Worm (Caenorhabditis elegans): ENCODE measurements around the gene cdh-5.

DNA sequence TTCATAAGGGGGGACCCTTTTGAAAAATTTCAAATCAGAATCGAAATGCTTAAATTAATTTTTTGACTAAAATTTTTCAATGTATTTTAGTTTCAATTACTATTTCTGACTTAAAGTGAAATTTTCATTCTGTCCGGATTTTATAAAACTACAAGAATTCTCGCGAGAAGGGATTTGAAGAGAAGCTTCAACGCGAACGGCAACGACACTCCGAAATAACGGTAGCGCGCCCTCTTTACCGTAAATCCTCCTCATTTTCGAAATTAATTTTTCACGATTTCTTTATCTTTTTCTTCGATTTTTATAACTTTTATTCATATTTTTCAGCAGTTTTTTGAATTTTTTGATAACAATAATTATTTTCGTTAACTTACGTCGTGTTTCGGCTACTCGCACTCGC, 3.0 kb upstream of the cdh-5 start:
- no peak for TF ChIP-seq scrt-1 (GFP tag; IDR thresholded peaks at IDR 0.05)
- no peak for TF ChIP-seq ama-1 (optimal IDR thresholded peaks at IDR 0.05)
- TF ChIP-seq flt-1 (GFP tag; IDR thresholded peaks at IDR 0.05): no peak

Measured in whole organism, early embryonic.